Worm (Caenorhabditis elegans) whole organism, L4/young adult: Measurements from ENCODE around the gene dmsr-5.

Experiments used
- W03F9.2 ChIP-seq: fragments of 150-350 bp; optimal IDR thresholded peaks from 2 replicates; lab custom pipeline; 2014; ENCODE audit warnings: missing biosample characterization, missing genetic modification characterization
- dao-5 ChIP-seq: sonication (generic microtip); optimal IDR thresholded peaks from 2 replicates; lab custom pipeline; 2016; ENCODE audit warnings: missing genotype, missing genetic modification characterization, moderate library complexity, missing compliant biosample characterization
- him-1 ChIP-seq: sonication (generic microtip); optimal IDR thresholded peaks from 2 replicates; lab custom pipeline; 2016; ENCODE audit warnings: missing genotype, missing genetic modification reagents, missing genetic modification characterization, missing compliant biosample characterization

dmsr-5 gene

ce11 chrIII:10957710-10958109, 37.3 kb downstream of the dmsr-5 start:
- TF ChIP-seq W03F9.2 (tag; lab: Kevin White, UChicago) = no peak
- no peak for TF ChIP-seq dao-5 (tag; lab: Kevin White, UChicago)
- no peak for TF ChIP-seq him-1

- TF ChIP-seq dao-5 (tag; lab: Kevin White, UChicago) = no peak
- TF ChIP-seq W03F9.2 (tag; lab: Kevin White, UChicago) = no peak
- TF ChIP-seq him-1 = no peak
Measured at ce11 chrIII:10957236-10957635, 37.8 kb downstream of the dmsr-5 start.

- TF ChIP-seq him-1 (no peak), dao-5 (tag; lab: Kevin White, UChicago) (no peak), W03F9.2 (tag; lab: Kevin White, UChicago) (no peak)
Measured at ce11 chrIII:10953160-10953559, 41.9 kb downstream of the dmsr-5 start, which contains the start of gene zig-5. Gene zig-5, minus strand, starts transcription at chrIII:10953508.

ce11 chrIII:10951713-10952112, 43.3 kb downstream of the dmsr-5 start:
- TF ChIP-seq W03F9.2 (tag; lab: Kevin White, UChicago) (no peak), dao-5 (tag; lab: Kevin White, UChicago) (no peak), him-1 (no peak)

ce11 chrIII:10947155-10947554, 47.9 kb downstream of the dmsr-5 start, which contains the start of gene strd-1:
Gene strd-1, plus strand, starts transcription at chrIII:10947455.
- TF ChIP-seq him-1 (no peak), W03F9.2 (tag; lab: Kevin White, UChicago) (no peak), dao-5 (tag; lab: Kevin White, UChicago) (no peak)

- TF ChIP-seq him-1 (no peak), W03F9.2 (tag; lab: Kevin White, UChicago) (no peak), dao-5 (tag; lab: Kevin White, UChicago) (no peak)
Measured at ce11 chrIII:10945537-10945936, 49.5 kb downstream of the dmsr-5 start.

ce11 chrIII:10942905-10943304, 52.2 kb downstream of the dmsr-5 start:
- TF ChIP-seq him-1 = no peak
- TF ChIP-seq dao-5 (tag; lab: Kevin White, UChicago) = no peak
- TF ChIP-seq W03F9.2 (tag; lab: Kevin White, UChicago) = no peak
